Worm (Caenorhabditis elegans) whole organism, young adult: Measurements from ENCODE around the gene gmap-3.

Source experiments
- B0336.3 ChIP-seq: fragments of 200-800 bp; sonication (Bioruptor generic); IDR thresholded peaks from 2 replicates; pipeline ENCODE4 v1.3.6; 2022; ENCODE audit warnings: missing genetic modification characterization, missing compliant biosample characterization
- C06A6.2 ChIP-seq: fragments of 200-800 bp; sonication (Bioruptor generic); conservative IDR thresholded peaks from 2 replicates; pipeline ENCODE4 v1.3.6; 2022; ENCODE audit warnings: missing genetic modification characterization, missing compliant biosample characterization
- F23B12.7 ChIP-seq: sonication (generic microtip); optimal IDR thresholded peaks from 2 replicates; lab custom pipeline; 2017; ENCODE audit warnings: missing genetic modification characterization, mild to moderate bottlenecking, missing compliant biosample characterization, antibody characterized with exemption, moderate library complexity; ENCODE audit not compliant: insufficient read depth
- F55B11.4 ChIP-seq: sonication (generic microtip); optimal IDR thresholded peaks from 2 replicates; lab custom pipeline; 2016; ENCODE audit warnings: missing compliant biosample characterization, missing genetic modification characterization, borderline replicate concordance; ENCODE audit not compliant: insufficient read depth
- F57A8.1 ChIP-seq: fragments of 200-800 bp; sonication (Bioruptor generic); optimal IDR thresholded peaks from 2 replicates; lab custom pipeline; 2018; ENCODE audit warnings: mild to moderate bottlenecking, missing genetic modification characterization, moderate library complexity, missing compliant biosample characterization
- F57C9.4 ChIP-seq: sonication (generic microtip); optimal IDR thresholded peaks from 2 replicates; lab custom pipeline; 2017; ENCODE audit warnings: mild to moderate bottlenecking, missing genetic modification characterization, missing compliant biosample characterization
- K12H6.12 ChIP-seq: fragments of 200-800 bp; sonication (Bioruptor generic); optimal IDR thresholded peaks from 2 replicates; lab custom pipeline; 2018; ENCODE audit warnings: mild to moderate bottlenecking, missing genetic modification characterization, missing compliant biosample characterization
- T07F8.4 ChIP-seq: sonication (generic microtip); optimal IDR thresholded peaks from 2 replicates; lab custom pipeline; 2016; ENCODE audit warnings: mild to moderate bottlenecking, missing genetic modification characterization, moderate library complexity, missing compliant biosample characterization
- Y95B8A.8 ChIP-seq: fragments of 200-800 bp; sonication (Bioruptor generic); IDR thresholded peaks from 2 replicates; pipeline ENCODE4 v1.3.6; 2022; ENCODE audit warnings: missing genetic modification reagents, missing genetic modification characterization, missing compliant biosample characterization
- ZK185.1 ChIP-seq: sonication (generic microtip); optimal IDR thresholded peaks from 2 replicates; lab custom pipeline; 2016; ENCODE audit warnings: mild to moderate bottlenecking, missing genetic modification characterization, missing compliant biosample characterization; ENCODE audit not compliant: poor library complexity, severe bottlenecking
- ama-1 ChIP-seq, 3 experiments: fragments of 150-350 bp in 1 of 3; sonication (generic microtip) in 2 of 3; optimal IDR thresholded peaks; 2 replicates each; lab custom pipeline; 2014 to 2018; ENCODE audit warnings: missing biosample characterization in 2 of 3, missing genetic modification characterization in 2 of 3, missing genetic modification reagents in 2 of 3
- ceh-27 ChIP-seq: fragments of 200-800 bp; sonication (Bioruptor generic); optimal IDR thresholded peaks from 2 replicates; lab custom pipeline; 2018; ENCODE audit warnings: mild to moderate bottlenecking, missing genetic modification characterization, moderate library complexity, missing compliant biosample characterization
- ceh-79 ChIP-seq: sonication (generic microtip); optimal IDR thresholded peaks from 2 replicates; lab custom pipeline; 2017; ENCODE audit warnings: mild to moderate bottlenecking, missing genetic modification characterization, missing compliant biosample characterization
- chd-7 ChIP-seq: sonication (generic microtip); optimal IDR thresholded peaks from 2 replicates; lab custom pipeline; 2016; ENCODE audit warnings: mild to moderate bottlenecking, missing genetic modification characterization, moderate library complexity, missing compliant biosample characterization
- egrh-3 ChIP-seq: fragments of 200-800 bp; sonication (Bioruptor generic); IDR thresholded peaks from 2 replicates; pipeline ENCODE4 v1.3.6; 2022; ENCODE audit warnings: missing genetic modification reagents, missing genetic modification characterization, missing compliant biosample characterization
- ekl-4 ChIP-seq: fragments of 200-800 bp; sonication (Bioruptor generic); IDR thresholded peaks from 2 replicates; pipeline ENCODE4 v1.3.6; 2022; ENCODE audit warnings: missing genetic modification reagents, missing genetic modification characterization, missing compliant biosample characterization
- fkh-3 ChIP-seq: sonication (generic microtip); optimal IDR thresholded peaks from 2 replicates; lab custom pipeline; 2016; ENCODE audit warnings: mild to moderate bottlenecking, missing genetic modification characterization, missing compliant biosample characterization
- hlh-12 ChIP-seq: sonication (generic microtip); optimal IDR thresholded peaks from 2 replicates; lab custom pipeline; 2016; ENCODE audit warnings: missing genetic modification characterization, missing compliant biosample characterization
- hmg-1.2 ChIP-seq: fragments of 200-800 bp; sonication (Bioruptor generic); IDR thresholded peaks from 2 replicates; pipeline ENCODE4 v1.3.6; 2022; ENCODE audit warnings: missing genetic modification reagents, missing genetic modification characterization, missing compliant biosample characterization
- hsf-1 ChIP-seq: fragments of 200-800 bp; sonication (Bioruptor generic); IDR thresholded peaks from 2 replicates; pipeline ENCODE4 v1.3.6; 2022; ENCODE audit warnings: missing genetic modification reagents, missing genetic modification characterization, missing compliant biosample characterization
- let-607 ChIP-seq, 2 experiments: fragments of 200-800 bp in 1 of 2; sonication (Bioruptor generic) in 1 of 2; sonication (generic microtip) in 1 of 2; optimal IDR thresholded peaks; 2 replicates each; lab custom pipeline; 2016 to 2018; ENCODE audit warnings: mild to moderate bottlenecking in 2 of 2, missing compliant biosample characterization in 2 of 2, missing genetic modification characterization in 2 of 2, moderate library complexity in 2 of 2, missing genotype in 1 of 2
- lin-26 ChIP-seq: fragments of 200-800 bp; sonication (Bioruptor generic); IDR thresholded peaks from 2 replicates; pipeline ENCODE4 v1.3.6; 2022; ENCODE audit warnings: missing genetic modification reagents, missing genetic modification characterization, missing compliant biosample characterization
- lin-54 ChIP-seq: fragments of 200-800 bp; sonication (Bioruptor generic); optimal IDR thresholded peaks from 2 replicates; lab custom pipeline; 2018; ENCODE audit warnings: mild to moderate bottlenecking, missing genetic modification characterization, missing compliant biosample characterization
- lsy-27 ChIP-seq: sonication (generic microtip); optimal IDR thresholded peaks from 2 replicates; lab custom pipeline; 2017; ENCODE audit warnings: missing genetic modification characterization, mild to moderate bottlenecking, missing compliant biosample characterization, antibody characterized with exemption, missing genotype, borderline replicate concordance; ENCODE audit not compliant: insufficient read depth
- madf-8 ChIP-seq: fragments of 200-800 bp; sonication (Bioruptor generic); conservative IDR thresholded peaks from 2 replicates; pipeline ENCODE4 v1.3.6; 2022; ENCODE audit warnings: missing genetic modification reagents, missing genetic modification characterization, missing compliant biosample characterization
- mxl-1 ChIP-seq: sonication (generic microtip); optimal IDR thresholded peaks from 2 replicates; lab custom pipeline; 2016; ENCODE audit warnings: missing genetic modification characterization, missing compliant biosample characterization
- nfya-1 ChIP-seq: sonication (generic microtip); optimal IDR thresholded peaks from 2 replicates; lab custom pipeline; 2017; ENCODE audit warnings: antibody characterized with exemption, missing compliant biosample characterization, missing genetic modification characterization, borderline replicate concordance; ENCODE audit not compliant: insufficient read depth
- nfyb-1 ChIP-seq: fragments of 200-800 bp; sonication (Bioruptor generic); IDR thresholded peaks from 2 replicates; pipeline ENCODE4 v1.3.6; 2022; ENCODE audit warnings: missing genetic modification reagents, missing genetic modification characterization, missing compliant biosample characterization
- nhr-120 ChIP-seq: fragments of 200-800 bp; sonication (Bioruptor generic); IDR thresholded peaks from 2 replicates; pipeline ENCODE4 v1.3.6; 2022; ENCODE audit warnings: missing genetic modification characterization, missing compliant biosample characterization
- nhr-179 ChIP-seq: sonication (generic microtip); optimal IDR thresholded peaks from 2 replicates; lab custom pipeline; 2016; ENCODE audit warnings: mild to moderate bottlenecking, missing genetic modification characterization, missing compliant biosample characterization
- rcor-1 ChIP-seq: fragments of 200-800 bp; sonication (Bioruptor generic); IDR thresholded peaks from 2 replicates; pipeline ENCODE4 v1.3.6; 2022; ENCODE audit warnings: missing genetic modification reagents, missing genetic modification characterization, missing compliant biosample characterization
- sea-2 ChIP-seq: fragments of 200-800 bp; sonication (Bioruptor generic); IDR thresholded peaks from 2 replicates; pipeline ENCODE4 v1.3.6; 2022; ENCODE audit warnings: missing genetic modification characterization, missing compliant biosample characterization
- sptf-2 ChIP-seq: fragments of 200-800 bp; sonication (Bioruptor generic); optimal IDR thresholded peaks from 2 replicates; lab custom pipeline; 2018; ENCODE audit warnings: mild to moderate bottlenecking, missing genetic modification characterization, missing compliant biosample characterization
- unc-62 ChIP-seq: fragments of 150-350 bp; optimal IDR thresholded peaks from 2 replicates; lab custom pipeline; 2014; ENCODE audit warnings: missing biosample characterization, missing genetic modification reagents, missing genetic modification characterization
- zfh-2 ChIP-seq: fragments of 200-800 bp; sonication (Bioruptor generic); conservative IDR thresholded peaks from 2 replicates; pipeline ENCODE4 v1.3.6; 2022; ENCODE audit warnings: missing genetic modification reagents, missing genetic modification characterization, missing compliant biosample characterization
- ztf-26 ChIP-seq: sonication (generic microtip); optimal IDR thresholded peaks from 2 replicates; lab custom pipeline; 2017; ENCODE audit warnings: missing genetic modification characterization, missing compliant biosample characterization
- ztf-3 ChIP-seq: fragments of 200-800 bp; sonication (Bioruptor generic); optimal IDR thresholded peaks from 2 replicates; lab custom pipeline; 2018; ENCODE audit warnings: mild to moderate bottlenecking, missing genetic modification characterization, missing compliant biosample characterization

The gmap-3 gene

DNA sequence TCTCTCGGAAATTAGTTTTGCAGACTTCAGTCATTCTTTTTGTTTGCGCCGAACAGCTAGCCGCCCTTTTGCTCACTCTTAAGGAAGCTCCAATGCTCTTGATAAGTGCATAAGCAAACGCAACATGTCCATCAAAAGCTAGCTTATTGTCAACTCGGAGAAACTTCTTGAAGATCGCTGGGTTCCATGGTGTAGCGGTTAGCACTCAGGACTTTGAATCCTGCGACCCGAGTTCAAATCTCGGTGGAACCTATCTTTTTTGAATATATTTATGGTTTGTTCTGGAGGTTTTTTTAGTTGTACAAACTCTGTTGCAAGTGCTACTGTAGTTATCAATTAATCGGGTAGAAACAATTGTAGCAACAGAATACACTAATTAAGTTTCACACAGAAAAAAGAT lies 3.2 kb downstream of the gmap-3 start (continued):
- TF ChIP-seq ama-1 (optimal IDR thresholded peaks at IDR 0.05; lab: Kevin White, UChicago) (no peak), ama-1 (GFP tag; optimal IDR thresholded peaks at IDR 0.05; lab: Kevin White, UChicago) (no peak), ZK185.1 (tag; lab: Kevin White, UChicago) (peak; percentile 26), hsf-1 (GFP tag; lab: Robert Waterston, UW) (no peak), nhr-120 (GFP tag; lab: Robert Waterston, UW) (no peak), Y95B8A.8 (GFP tag; lab: Robert Waterston, UW) (no peak), F23B12.7 (no peak), rcor-1 (GFP tag; lab: Robert Waterston, UW) (peak; percentile 56; the same call in 1 of the 2 replicates)

DNA sequence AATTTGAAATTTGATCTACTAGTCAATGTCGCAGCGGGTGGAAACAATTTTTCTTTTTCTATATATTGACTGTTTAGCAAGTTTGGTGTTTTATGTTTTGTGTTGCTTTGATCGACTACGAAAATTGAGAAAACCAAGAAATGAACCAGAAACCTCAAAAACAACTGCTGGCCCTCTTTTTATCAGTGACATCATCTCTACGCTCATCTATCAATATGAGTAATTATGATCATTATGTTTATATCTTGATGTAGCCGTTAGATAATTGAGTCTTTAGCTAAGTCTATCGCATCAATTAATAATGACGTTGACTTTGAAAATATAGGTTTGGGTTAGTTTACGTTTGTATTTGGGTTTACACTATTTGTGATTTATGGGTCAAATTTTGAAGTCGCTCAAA lies 5.1 kb downstream of the gmap-3 start:
- no peak for TF ChIP-seq F23B12.7
- TF ChIP-seq ztf-26 (tag; lab: Kevin White, UChicago), result no peak
- peak; percentile 20 for TF ChIP-seq unc-62 (GFP tag; lab: Kevin White, UChicago)
- TF ChIP-seq nfya-1 (tag; lab: Kevin White, UChicago), result no peak
- TF ChIP-seq ztf-3 (GFP tag; lab: Kevin White, UChicago), result no peak

DNA sequence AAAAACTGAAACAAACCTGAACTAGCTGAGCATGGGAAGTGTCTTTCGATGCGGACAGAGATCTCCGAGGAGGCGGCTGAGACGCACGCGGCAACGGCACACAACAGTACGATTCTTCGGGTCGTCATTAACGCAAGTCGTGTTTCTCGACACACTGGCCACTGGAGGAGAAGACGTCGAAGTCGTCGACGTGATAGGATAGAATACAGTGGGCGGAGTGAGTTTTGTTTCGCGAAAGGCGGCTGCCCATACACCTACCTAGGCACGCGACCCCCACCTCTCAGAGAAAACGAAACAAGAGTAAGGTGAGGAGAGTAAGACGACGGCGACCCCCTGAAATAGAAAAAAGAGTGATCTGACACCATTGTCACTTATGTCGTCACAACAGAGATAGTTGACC lies 6.0 kb downstream of the gmap-3 start, which contains the start of gene gmap-1:
Gene gmap-1 (minus strand): TSS at position 211 of the 400 bp plus-strand sequence.
- TF ChIP-seq lsy-27 (tag; lab: Kevin White, UChicago), result no peak
- TF ChIP-seq sptf-2 (GFP tag; lab: Kevin White, UChicago), result no peak
- no peak for TF ChIP-seq let-607 (tag; optimal IDR thresholded peaks at IDR 0.05; lab: Kevin White, UChicago)
- no peak for TF ChIP-seq ZK185.1 (tag; lab: Kevin White, UChicago)
- no peak for TF ChIP-seq ekl-4 (GFP tag; lab: Robert Waterston, UW)
- no peak for TF ChIP-seq F57A8.1
- peak; percentile 37 for TF ChIP-seq chd-7 (tag; lab: Kevin White, UChicago)
- no peak for TF ChIP-seq B0336.3 (GFP tag; lab: Robert Waterston, UW)
- no peak for TF ChIP-seq madf-8
- TF ChIP-seq K12H6.12 (tag; lab: Kevin White, UChicago), result no peak
- TF ChIP-seq zfh-2 (GFP tag; lab: Robert Waterston, UW), result peak; percentile 65
- TF ChIP-seq mxl-1 (tag; lab: Kevin White, UChicago), result no peak
- TF ChIP-seq hmg-1.2 (GFP tag; lab: Robert Waterston, UW), result no peak
- peak; percentile 51; the same call in 1 of the 2 replicates for TF ChIP-seq nfyb-1 (GFP tag; lab: Robert Waterston, UW)

DNA sequence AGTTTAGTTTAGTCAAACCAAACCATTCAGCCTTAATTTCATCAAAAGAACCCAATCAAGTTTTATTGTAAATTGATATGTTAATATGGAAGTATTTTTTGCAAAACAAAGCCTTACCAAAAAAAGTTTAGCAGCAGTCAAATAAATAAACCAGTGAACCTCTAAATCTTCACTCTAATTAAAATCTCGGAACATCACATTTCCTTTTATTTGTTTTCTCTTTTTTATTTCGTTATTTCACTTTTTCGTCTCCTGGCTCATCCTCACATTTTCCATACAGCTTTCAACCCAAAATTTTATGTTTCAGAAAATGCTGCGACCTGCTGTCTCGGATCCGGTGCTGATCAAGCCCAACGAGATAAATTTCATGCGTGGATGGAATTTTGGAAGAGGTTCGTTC lies 10.8 kb downstream of the gmap-3 start, which contains the start of gene C34E7.3:
Gene C34E7.3 (plus strand): TSS at position 301 of the 400 bp plus-strand sequence.
- TF ChIP-seq egrh-3 (no peak), F57C9.4 (tag; lab: Kevin White, UChicago) (no peak), hlh-12 (tag; lab: Kevin White, UChicago) (no peak), fkh-3 (tag; lab: Kevin White, UChicago) (no peak), T07F8.4 (tag; lab: Kevin White, UChicago) (no peak), ceh-79 (no peak), lin-54 (GFP tag; lab: Kevin White, UChicago) (no peak), F55B11.4 (tag; lab: Kevin White, UChicago) (no peak), sea-2 (GFP tag; lab: Robert Waterston, UW) (no peak), unc-62 (GFP tag; lab: Kevin White, UChicago) (no peak), nhr-179 (no peak), C06A6.2 (GFP tag; lab: Robert Waterston, UW) (no peak), lin-26 (no peak), ceh-27 (GFP tag; lab: Kevin White, UChicago) (no peak)
